Worm (Caenorhabditis elegans) whole organism, L4 larva: ENCODE results near the gene ceh-16.

ENCODE experiments used
- D1046.2 ChIP-seq: fragments of 200-800 bp; sonication (Bioruptor generic); IDR thresholded peaks from 2 replicates; pipeline ENCODE4 v1.3.6; 2022; ENCODE audit warnings: missing genetic modification characterization, missing compliant biosample characterization
- F26F4.8 ChIP-seq: fragments of 200-800 bp; sonication (Bioruptor generic); conservative IDR thresholded peaks from 2 replicates; pipeline ENCODE4 v1.3.6; 2022; ENCODE audit warnings: missing genetic modification characterization, missing compliant biosample characterization
- F37D6.2 ChIP-seq: sonication (generic microtip); optimal IDR thresholded peaks from 2 replicates; lab custom pipeline; 2016; ENCODE audit warnings: mild to moderate bottlenecking, missing genetic modification characterization, missing compliant biosample characterization
- F44E2.7 ChIP-seq: fragments of 200-800 bp; sonication (Bioruptor generic); IDR thresholded peaks from 2 replicates; pipeline ENCODE4 v2.1.2; 2022; ENCODE audit warnings: missing genetic modification characterization, missing compliant biosample characterization
- R02D3.7 ChIP-seq: fragments of 150-350 bp; sonication (generic microtip); optimal IDR thresholded peaks from 3 replicates; lab custom pipeline; 2014; ENCODE audit warnings: missing biosample characterization, missing genetic modification characterization
- T20F7.1 ChIP-seq: fragments of 200-800 bp; sonication (Bioruptor generic); optimal IDR thresholded peaks from 2 replicates; lab custom pipeline; 2018; ENCODE audit warnings: mild to moderate bottlenecking, missing genetic modification characterization, missing compliant biosample characterization
- ZK337.2 ChIP-seq: fragments of 200-800 bp; sonication (Bioruptor generic); IDR thresholded peaks from 2 replicates; pipeline ENCODE4 v1.3.6; 2022; ENCODE audit warnings: missing genetic modification reagents, missing genetic modification characterization, missing compliant biosample characterization
- ama-1 ChIP-seq: fragments of 150-350 bp; optimal IDR thresholded peaks from 2 replicates; lab custom pipeline; 2014; ENCODE audit warnings: inconsistent platforms, mixed read lengths
- ceh-28 ChIP-seq: fragments of 150-350 bp; optimal IDR thresholded peaks from 2 replicates; lab custom pipeline; 2014; ENCODE audit warnings: missing biosample characterization, missing genetic modification reagents, missing genetic modification characterization
- ceh-32 ChIP-seq: sonication (generic microtip); optimal IDR thresholded peaks from 2 replicates; lab custom pipeline; 2016; ENCODE audit warnings: mild to moderate bottlenecking, missing genetic modification characterization, missing compliant biosample characterization; ENCODE audit not compliant: poor library complexity
- ceh-44 ChIP-seq: fragments of 200-800 bp; sonication (Bioruptor generic); IDR thresholded peaks from 2 replicates; pipeline ENCODE4 v1.3.6; 2022; ENCODE audit warnings: missing genetic modification reagents, missing genetic modification characterization, missing compliant biosample characterization
- ceh-62 ChIP-seq: sonication (generic microtip); optimal IDR thresholded peaks from 2 replicates; lab custom pipeline; 2017; ENCODE audit warnings: missing biosample characterization, missing genetic modification characterization
- daf-19 ChIP-seq: fragments of 200-800 bp; sonication (Bioruptor generic); conservative IDR thresholded peaks from 2 replicates; pipeline ENCODE4 v1.3.6; 2022; ENCODE audit warnings: missing genetic modification characterization, missing compliant biosample characterization
- daf-8 ChIP-seq: fragments of 200-800 bp; sonication (Bioruptor generic); IDR thresholded peaks from 2 replicates; pipeline ENCODE4 v1.3.6; 2022; ENCODE audit warnings: missing genetic modification characterization, missing compliant biosample characterization
- dmd-6 ChIP-seq: fragments of 200-800 bp; sonication (Bioruptor generic); IDR thresholded peaks from 2 replicates; pipeline ENCODE4 v1.3.6; 2022; ENCODE audit warnings: missing genetic modification reagents, missing genetic modification characterization, missing compliant biosample characterization
- dve-1 ChIP-seq: sonication (generic microtip); optimal IDR thresholded peaks from 2 replicates; lab custom pipeline; 2017; ENCODE audit warnings: antibody characterized with exemption, mild to moderate bottlenecking, missing genetic modification characterization, missing compliant biosample characterization; ENCODE audit not compliant: insufficient read depth
- gei-8 ChIP-seq: fragments of 200-800 bp; sonication (Bioruptor generic); optimal IDR thresholded peaks from 2 replicates; lab custom pipeline; 2018; ENCODE audit warnings: mild to moderate bottlenecking, missing genetic modification characterization, missing compliant biosample characterization
- hif-1 ChIP-seq, 2 experiments: sonication (generic microtip); optimal IDR thresholded peaks; 2 replicates each; lab custom pipeline; 2016 to 2017; ENCODE audit warnings: missing compliant biosample characterization in 2 of 2, missing genetic modification characterization in 2 of 2, missing genetic modification reagents in 2 of 2, missing genotype in 2 of 2, mild to moderate bottlenecking in 1 of 2
- hlh-11 ChIP-seq: fragments of 200-800 bp; sonication (Bioruptor generic); optimal IDR thresholded peaks from 2 replicates; lab custom pipeline; 2018; ENCODE audit warnings: mild to moderate bottlenecking, missing genetic modification characterization, missing compliant biosample characterization
- hlh-30 ChIP-seq: sonication (generic microtip); optimal IDR thresholded peaks from 2 replicates; lab custom pipeline; 2017; ENCODE audit warnings: antibody characterized with exemption, mild to moderate bottlenecking, missing genetic modification characterization, missing compliant biosample characterization; ENCODE audit not compliant: insufficient read depth
- hmg-1.1 ChIP-seq: fragments of 200-800 bp; sonication (Bioruptor generic); IDR thresholded peaks from 2 replicates; pipeline ENCODE4 v1.3.6; 2022; ENCODE audit warnings: missing genetic modification reagents, missing genetic modification characterization, missing compliant biosample characterization
- lin-13 ChIP-seq: fragments of 150-350 bp; optimal IDR thresholded peaks from 2 replicates; lab custom pipeline; 2014; ENCODE audit warnings: missing biosample characterization, missing genetic modification reagents, missing genetic modification characterization
- lin-15B ChIP-seq: fragments of 150-350 bp; sonication (generic microtip); optimal IDR thresholded peaks from 3 replicates; lab custom pipeline; 2014; ENCODE audit warnings: missing biosample characterization, missing genetic modification characterization
- lin-39 ChIP-seq: fragments of 150-350 bp; optimal IDR thresholded peaks from 2 replicates; lab custom pipeline; 2014; ENCODE audit warnings: missing biosample characterization, missing genetic modification reagents, missing genetic modification characterization
- lsy-2 ChIP-seq, 2 experiments: fragments of 150-350 bp in 1 of 2; sonication (generic microtip) in 1 of 2; optimal IDR thresholded peaks; 2 replicates each; lab custom pipeline; 2014 to 2017; ENCODE audit warnings: missing biosample characterization in 2 of 2, missing genetic modification characterization in 2 of 2
- madf-9 ChIP-seq: fragments of 200-800 bp; sonication (Bioruptor generic); conservative IDR thresholded peaks from 2 replicates; pipeline ENCODE4 v1.3.6; 2022; ENCODE audit warnings: missing genetic modification reagents, missing genetic modification characterization, missing compliant biosample characterization
- mdl-1 ChIP-seq, 2 experiments: fragments of 150-350 bp in 1 of 2; sonication (generic microtip) in 1 of 2; optimal IDR thresholded peaks; 2 replicates each; lab custom pipeline; 2014 to 2017; ENCODE audit warnings: missing biosample characterization in 2 of 2, missing genetic modification characterization in 2 of 2
- mdt-29 ChIP-seq: fragments of 200-800 bp; sonication (Bioruptor generic); IDR thresholded peaks from 2 replicates; pipeline ENCODE4 v1.3.6; 2022; ENCODE audit warnings: missing genetic modification reagents, missing genetic modification characterization, missing compliant biosample characterization
- mes-2 ChIP-seq: sonication (generic microtip); optimal IDR thresholded peaks from 2 replicates; lab custom pipeline; 2016; ENCODE audit warnings: missing genotype, mild to moderate bottlenecking, missing genetic modification characterization, missing compliant biosample characterization; ENCODE audit not compliant: poor library complexity, severe bottlenecking
- nhr-102 ChIP-seq: sonication (generic microtip); optimal IDR thresholded peaks from 2 replicates; lab custom pipeline; 2016; ENCODE audit warnings: mild to moderate bottlenecking, missing genetic modification characterization, moderate library complexity, missing compliant biosample characterization
- nhr-11 ChIP-seq: fragments of 150-350 bp; optimal IDR thresholded peaks from 2 replicates; lab custom pipeline; 2014; ENCODE audit warnings: missing biosample characterization, missing genetic modification characterization
- nhr-111 ChIP-seq: fragments of 200-800 bp; sonication (Bioruptor generic); optimal IDR thresholded peaks from 2 replicates; lab custom pipeline; 2018; ENCODE audit warnings: mild to moderate bottlenecking, missing genetic modification characterization, missing compliant biosample characterization
- nhr-237 ChIP-seq: sonication (generic microtip); optimal IDR thresholded peaks from 2 replicates; lab custom pipeline; 2017; ENCODE audit warnings: missing biosample characterization, missing genetic modification characterization
- nhr-25 ChIP-seq: sonication (generic microtip); optimal IDR thresholded peaks from 2 replicates; lab custom pipeline; 2017; ENCODE audit warnings: missing genetic modification characterization, mild to moderate bottlenecking, missing compliant biosample characterization, antibody characterized with exemption, moderate library complexity, borderline replicate concordance; ENCODE audit not compliant: insufficient read depth
- nhr-28 ChIP-seq: fragments of 150-350 bp; optimal IDR thresholded peaks from 2 replicates; lab custom pipeline; 2014; ENCODE audit warnings: missing biosample characterization, missing genetic modification characterization
- nhr-76 ChIP-seq: fragments of 150-350 bp; optimal IDR thresholded peaks from 2 replicates; lab custom pipeline; 2014; ENCODE audit warnings: missing biosample characterization, missing genetic modification characterization
- nhr-77 ChIP-seq: fragments of 150-350 bp; optimal IDR thresholded peaks from 2 replicates; lab custom pipeline; 2014; ENCODE audit warnings: missing biosample characterization, missing genetic modification characterization
- pha-4 ChIP-seq, 2 experiments: fragments of 150-350 bp in 1 of 2; fragments of 200-800 bp in 1 of 2; sonication (Bioruptor generic) in 1 of 2; IDR thresholded peaks in 1 of 2; optimal IDR thresholded peaks in 1 of 2; 2 replicates each; pipeline versions ENCODE4 v1.3.6 to Lab custom; 2014 to 2022; ENCODE audit warnings: missing genetic modification characterization in 2 of 2, missing genetic modification reagents in 2 of 2, missing biosample characterization in 1 of 2, missing compliant biosample characterization in 1 of 2
- php-3 ChIP-seq: fragments of 200-800 bp; sonication (Bioruptor generic); IDR thresholded peaks from 2 replicates; pipeline ENCODE4 v1.3.6; 2022; ENCODE audit warnings: missing genetic modification reagents, missing genetic modification characterization, missing compliant biosample characterization
- pqm-1 ChIP-seq: sonication (generic microtip); optimal IDR thresholded peaks from 2 replicates; lab custom pipeline; 2017; ENCODE audit warnings: missing biosample characterization, missing genetic modification characterization
- rbr-2 ChIP-seq: sonication (generic microtip); optimal IDR thresholded peaks from 2 replicates; lab custom pipeline; 2016; ENCODE audit warnings: missing genotype, missing genetic modification characterization, missing compliant biosample characterization
- skn-1 ChIP-seq: fragments of 150-350 bp; optimal IDR thresholded peaks from 2 replicates; lab custom pipeline; 2014; ENCODE audit warnings: missing biosample characterization, missing genetic modification characterization
- spr-3 ChIP-seq: fragments of 200-800 bp; sonication (Bioruptor generic); optimal IDR thresholded peaks from 2 replicates; lab custom pipeline; 2018; ENCODE audit warnings: mild to moderate bottlenecking, missing genetic modification characterization, missing compliant biosample characterization
- tag-97 ChIP-seq: fragments of 200-800 bp; sonication (Bioruptor generic); IDR thresholded peaks from 2 replicates; pipeline ENCODE4 v1.3.6; 2022; ENCODE audit warnings: missing genetic modification characterization, missing compliant biosample characterization
- vab-7 ChIP-seq: fragments of 200-800 bp; sonication (Bioruptor generic); IDR thresholded peaks from 2 replicates; pipeline ENCODE4 v1.3.6; 2022; ENCODE audit warnings: missing genetic modification reagents, missing genetic modification characterization, missing compliant biosample characterization
- zag-1 ChIP-seq: fragments of 150-350 bp; optimal IDR thresholded peaks from 2 replicates; lab custom pipeline; 2014; ENCODE audit warnings: missing biosample characterization, missing genetic modification characterization
- zfp-2 ChIP-seq: sonication (generic microtip); optimal IDR thresholded peaks from 2 replicates; lab custom pipeline; 2016; ENCODE audit warnings: mild to moderate bottlenecking, missing genetic modification characterization, missing compliant biosample characterization
- zip-2 ChIP-seq: fragments of 150-350 bp; optimal IDR thresholded peaks from 2 replicates; lab custom pipeline; 2014; ENCODE audit warnings: missing biosample characterization, missing genetic modification characterization
- ztf-11 ChIP-seq: fragments of 150-350 bp; optimal IDR thresholded peaks from 2 replicates; lab custom pipeline; 2014; ENCODE audit warnings: missing biosample characterization, missing genetic modification characterization
- ztf-7 ChIP-seq: fragments of 150-350 bp; optimal IDR thresholded peaks from 2 replicates; lab custom pipeline; 2014; ENCODE audit warnings: missing biosample characterization, missing genetic modification characterization

ceh-16 gene

ce11 chrIII:8650235-8650817, 27.8 kb downstream of the ceh-16 start, which contains the start of gene flp-23 (continued):
- TF ChIP-seq lsy-2 (tag; optimal IDR thresholded peaks at IDR 0.05; lab: Kevin White, UChicago) (peak in 1 of 2 experiments; percentile 50), nhr-237 (no peak), nhr-11 (no peak), skn-1 (tag; lab: Kevin White, UChicago) (no peak), php-3 (no peak), rbr-2 (tag; lab: Kevin White, UChicago) (peak; percentile 35), hmg-1.1 (GFP tag; lab: Robert Waterston, UW) (peak; percentile 73), T20F7.1 (GFP tag; lab: Kevin White, UChicago) (no peak), zag-1 (tag; lab: Kevin White, UChicago) (no peak), ceh-44 (GFP tag; lab: Robert Waterston, UW) (peak; percentile 26; the same call in 1 of the 2 replicates), nhr-77 (tag; lab: Kevin White, UChicago) (no peak), nhr-28 (tag; lab: Kevin White, UChicago) (no peak), mdl-1 (tag; optimal IDR thresholded peaks at IDR 0.05; lab: Kevin White, UChicago) (no peak), D1046.2 (GFP tag; lab: Robert Waterston, UW) (0 out of 2 replicates have a peak, but pooled peaks have one; percentile 58), hlh-30 (peak; percentile 40), vab-7 (GFP tag; lab: Robert Waterston, UW) (peak; percentile 67; the same call in 1 of the 2 replicates), nhr-102 (tag; lab: Kevin White, UChicago) (no peak), ZK337.2 (GFP tag; lab: Robert Waterston, UW) (no peak), hlh-11 (tag; lab: Kevin White, UChicago) (peak; percentile 31), F44E2.7 (GFP tag; lab: Robert Waterston, UW) (no peak), R02D3.7 (no peak), spr-3 (GFP tag; lab: Kevin White, UChicago) (no peak), nhr-111 (GFP tag; lab: Kevin White, UChicago) (no peak), daf-8 (GFP tag; lab: Robert Waterston, UW) (no peak), zfp-2 (tag; lab: Kevin White, UChicago) (no peak), lin-13 (GFP tag; lab: Kevin White, UChicago) (peak; percentile 62), pha-4 (GFP tag; IDR thresholded peaks at IDR 0.05; lab: Robert Waterston, UW) (peak; percentile 52; the same call in 1 of the 2 replicates), pha-4 (tag; optimal IDR thresholded peaks at IDR 0.05; lab: Kevin White, UChicago) (no peak), F37D6.2 (tag; lab: Kevin White, UChicago) (peak; percentile 18), lin-39 (no peak), dmd-6 (GFP tag; lab: Robert Waterston, UW) (peak; percentile 26; the same call in 1 of the 2 replicates), ceh-62 (tag; lab: Kevin White, UChicago) (no peak), lin-15B (tag; lab: Kevin White, UChicago) (no peak), ceh-32 (tag; lab: Kevin White, UChicago) (no peak), ceh-28 (tag; lab: Kevin White, UChicago) (no peak), nhr-25 (tag; lab: Kevin White, UChicago) (no peak), pqm-1 (no peak), ama-1 (lab: Kevin White, UChicago) (no peak), gei-8 (GFP tag; lab: Kevin White, UChicago) (no peak), ztf-7 (tag; lab: Kevin White, UChicago) (no peak), zip-2 (tag; lab: Kevin White, UChicago) (no peak), nhr-76 (tag; lab: Kevin White, UChicago) (no peak), hif-1 (tag; optimal IDR thresholded peaks at IDR 0.05; lab: Kevin White, UChicago) (no peak), F26F4.8 (peak; percentile 68; the same call in 1 of the 2 replicates), dve-1 (tag; lab: Kevin White, UChicago) (peak; percentile 2), daf-19 (GFP tag; lab: Robert Waterston, UW) (no peak), madf-9 (GFP tag; lab: Robert Waterston, UW) (0 out of 2 replicates have a peak, but pooled peaks have one; percentile 27), ztf-11 (no peak), mes-2 (tag; lab: Kevin White, UChicago) (peak; percentile 73), tag-97 (no peak), mdt-29 (GFP tag; lab: Robert Waterston, UW) (no peak)
